Worm (Caenorhabditis elegans) whole organism, L4 larva: ENCODE results near the gene F48E8.4.

Experiments
- F10B5.3 ChIP-seq: sonication (generic microtip); optimal IDR thresholded peaks from 2 replicates; lab custom pipeline; 2016; ENCODE audit warnings: mild to moderate bottlenecking, missing genetic modification characterization, missing compliant biosample characterization
- F49E8.2 ChIP-seq: sonication (generic microtip); optimal IDR thresholded peaks from 2 replicates; lab custom pipeline; 2016; ENCODE audit warnings: missing compliant biosample characterization, mild to moderate bottlenecking, missing genetic modification characterization, borderline replicate concordance
- T20F7.1 ChIP-seq: fragments of 200-800 bp; sonication (Bioruptor generic); optimal IDR thresholded peaks from 2 replicates; lab custom pipeline; 2018; ENCODE audit warnings: mild to moderate bottlenecking, missing genetic modification characterization, missing compliant biosample characterization
- Y48G9A.11 ChIP-seq: fragments of 200-800 bp; sonication (Bioruptor generic); IDR thresholded peaks from 2 replicates; pipeline ENCODE4 v1.3.6; 2022; ENCODE audit warnings: missing genetic modification reagents, missing genetic modification characterization, missing compliant biosample characterization
- Y75B8A.6 ChIP-seq: fragments of 200-800 bp; sonication (Bioruptor generic); IDR thresholded peaks from 2 replicates; pipeline ENCODE4 v1.3.6; 2022; ENCODE audit warnings: missing genetic modification reagents, missing genetic modification characterization, missing compliant biosample characterization
- aha-1 ChIP-seq: fragments of 150-350 bp; peaks from one replicate; lab custom pipeline; 2014; ENCODE audit warnings: missing biosample characterization, missing genetic modification characterization
- ama-1 ChIP-seq: fragments of 150-350 bp; optimal IDR thresholded peaks from 2 replicates; lab custom pipeline; 2014; ENCODE audit warnings: inconsistent platforms, mixed read lengths
- attf-4 ChIP-seq: sonication (generic microtip); optimal IDR thresholded peaks from 3 replicates; lab custom pipeline; 2017; ENCODE audit warnings: missing biosample characterization, missing genetic modification characterization
- ces-1 ChIP-seq: fragments of 150-350 bp; sonication (generic microtip); optimal IDR thresholded peaks from 4 replicates; lab custom pipeline; 2014; ENCODE audit warnings: missing biosample characterization, missing genetic modification reagents, missing genetic modification characterization
- ctbp-1 ChIP-seq: fragments of 200-800 bp; sonication (Bioruptor generic); IDR thresholded peaks from 2 replicates; pipeline ENCODE4 v1.3.6; 2022; ENCODE audit warnings: missing genetic modification reagents, missing genetic modification characterization, missing compliant biosample characterization
- daf-16 ChIP-seq, 3 experiments: sonication (generic microtip); optimal IDR thresholded peaks; 2 replicates each; lab custom pipeline; 2016 to 2017; ENCODE audit warnings: missing genetic modification characterization in 3 of 3, missing genetic modification reagents in 3 of 3, mild to moderate bottlenecking in 2 of 3, missing compliant biosample characterization in 2 of 3, missing biosample characterization in 1 of 3, moderate library complexity in 1 of 3
- dmd-6 ChIP-seq: fragments of 200-800 bp; sonication (Bioruptor generic); IDR thresholded peaks from 2 replicates; pipeline ENCODE4 v1.3.6; 2022; ENCODE audit warnings: missing genetic modification reagents, missing genetic modification characterization, missing compliant biosample characterization
- dmd-8 ChIP-seq: fragments of 200-800 bp; sonication (Bioruptor generic); IDR thresholded peaks from 2 replicates; pipeline ENCODE4 v1.3.6; 2022; ENCODE audit warnings: missing genetic modification characterization, missing compliant biosample characterization
- dmd-9 ChIP-seq: fragments of 200-800 bp; sonication (Bioruptor generic); IDR thresholded peaks from 2 replicates; pipeline ENCODE4 v1.3.6; 2022; ENCODE audit warnings: missing genetic modification reagents, missing genetic modification characterization, missing compliant biosample characterization
- dve-1 ChIP-seq: sonication (generic microtip); optimal IDR thresholded peaks from 2 replicates; lab custom pipeline; 2017; ENCODE audit warnings: antibody characterized with exemption, mild to moderate bottlenecking, missing genetic modification characterization, missing compliant biosample characterization; ENCODE audit not compliant: insufficient read depth
- egl-27 ChIP-seq: sonication (generic microtip); optimal IDR thresholded peaks from 3 replicates; lab custom pipeline; 2017; ENCODE audit warnings: missing biosample characterization, missing genetic modification reagents, missing genetic modification characterization
- fkh-10 ChIP-seq: fragments of 150-350 bp; optimal IDR thresholded peaks from 2 replicates; lab custom pipeline; 2014; ENCODE audit warnings: missing biosample characterization, missing genetic modification reagents, missing genetic modification characterization
- hif-1 ChIP-seq, 2 experiments: sonication (generic microtip); optimal IDR thresholded peaks; 2 replicates each; lab custom pipeline; 2016 to 2017; ENCODE audit warnings: missing compliant biosample characterization in 2 of 2, missing genetic modification characterization in 2 of 2, missing genetic modification reagents in 2 of 2, missing genotype in 2 of 2, mild to moderate bottlenecking in 1 of 2
- hlh-11 ChIP-seq: fragments of 200-800 bp; sonication (Bioruptor generic); optimal IDR thresholded peaks from 2 replicates; lab custom pipeline; 2018; ENCODE audit warnings: mild to moderate bottlenecking, missing genetic modification characterization, missing compliant biosample characterization
- hlh-30 ChIP-seq: sonication (generic microtip); optimal IDR thresholded peaks from 2 replicates; lab custom pipeline; 2017; ENCODE audit warnings: antibody characterized with exemption, mild to moderate bottlenecking, missing genetic modification characterization, missing compliant biosample characterization; ENCODE audit not compliant: insufficient read depth
- hmg-1.1 ChIP-seq: fragments of 200-800 bp; sonication (Bioruptor generic); IDR thresholded peaks from 2 replicates; pipeline ENCODE4 v1.3.6; 2022; ENCODE audit warnings: missing genetic modification reagents, missing genetic modification characterization, missing compliant biosample characterization
- jun-1 ChIP-seq: fragments of 150-350 bp; optimal IDR thresholded peaks from 2 replicates; lab custom pipeline; 2014; ENCODE audit warnings: missing biosample characterization, missing genetic modification reagents, missing genetic modification characterization
- lin-15B ChIP-seq: fragments of 150-350 bp; sonication (generic microtip); optimal IDR thresholded peaks from 3 replicates; lab custom pipeline; 2014; ENCODE audit warnings: missing biosample characterization, missing genetic modification characterization
- lin-38 ChIP-seq: fragments of 200-800 bp; sonication (Bioruptor generic); IDR thresholded peaks from 2 replicates; pipeline ENCODE4 v1.3.6; 2022; ENCODE audit warnings: missing genetic modification reagents, missing genetic modification characterization, missing compliant biosample characterization
- lsy-2 ChIP-seq, 2 experiments: fragments of 150-350 bp in 1 of 2; sonication (generic microtip) in 1 of 2; optimal IDR thresholded peaks; 2 replicates each; lab custom pipeline; 2014 to 2017; ENCODE audit warnings: missing biosample characterization in 2 of 2, missing genetic modification characterization in 2 of 2
- mdl-1 ChIP-seq, 2 experiments: fragments of 150-350 bp in 1 of 2; sonication (generic microtip) in 1 of 2; optimal IDR thresholded peaks; 2 replicates each; lab custom pipeline; 2014 to 2017; ENCODE audit warnings: missing biosample characterization in 2 of 2, missing genetic modification characterization in 2 of 2
- mep-1 ChIP-seq: fragments of 150-350 bp; sonication (generic microtip); optimal IDR thresholded peaks from 3 replicates; lab custom pipeline; 2014; ENCODE audit warnings: missing biosample characterization, missing genetic modification characterization
- mes-2 ChIP-seq: sonication (generic microtip); optimal IDR thresholded peaks from 2 replicates; lab custom pipeline; 2016; ENCODE audit warnings: missing genotype, mild to moderate bottlenecking, missing genetic modification characterization, missing compliant biosample characterization; ENCODE audit not compliant: poor library complexity, severe bottlenecking
- mxl-3 ChIP-seq: fragments of 200-800 bp; sonication (Bioruptor generic); optimal IDR thresholded peaks from 2 replicates; lab custom pipeline; 2018; ENCODE audit warnings: mild to moderate bottlenecking, missing genetic modification characterization, missing compliant biosample characterization
- nhr-111 ChIP-seq: fragments of 200-800 bp; sonication (Bioruptor generic); optimal IDR thresholded peaks from 2 replicates; lab custom pipeline; 2018; ENCODE audit warnings: mild to moderate bottlenecking, missing genetic modification characterization, missing compliant biosample characterization
- nhr-25 ChIP-seq: sonication (generic microtip); optimal IDR thresholded peaks from 2 replicates; lab custom pipeline; 2017; ENCODE audit warnings: missing genetic modification characterization, mild to moderate bottlenecking, missing compliant biosample characterization, antibody characterized with exemption, moderate library complexity, borderline replicate concordance; ENCODE audit not compliant: insufficient read depth
- nhr-28 ChIP-seq: fragments of 150-350 bp; optimal IDR thresholded peaks from 2 replicates; lab custom pipeline; 2014; ENCODE audit warnings: missing biosample characterization, missing genetic modification characterization
- nhr-41 ChIP-seq: fragments of 200-800 bp; sonication (Bioruptor generic); IDR thresholded peaks from 2 replicates; pipeline ENCODE4 v1.3.6; 2022; ENCODE audit warnings: missing genetic modification reagents, missing genetic modification characterization, missing compliant biosample characterization
- nhr-48 ChIP-seq: sonication (generic microtip); optimal IDR thresholded peaks from 2 replicates; lab custom pipeline; 2016; ENCODE audit warnings: mild to moderate bottlenecking, missing genetic modification characterization, missing compliant biosample characterization
- nhr-6 ChIP-seq: fragments of 150-350 bp; optimal IDR thresholded peaks from 2 replicates; lab custom pipeline; 2014; ENCODE audit warnings: missing biosample characterization, missing genetic modification characterization
- nhr-77 ChIP-seq: fragments of 150-350 bp; optimal IDR thresholded peaks from 2 replicates; lab custom pipeline; 2014; ENCODE audit warnings: missing biosample characterization, missing genetic modification characterization
- php-3 ChIP-seq: fragments of 200-800 bp; sonication (Bioruptor generic); IDR thresholded peaks from 2 replicates; pipeline ENCODE4 v1.3.6; 2022; ENCODE audit warnings: missing genetic modification reagents, missing genetic modification characterization, missing compliant biosample characterization
- pqm-1 ChIP-seq: sonication (generic microtip); optimal IDR thresholded peaks from 2 replicates; lab custom pipeline; 2017; ENCODE audit warnings: missing biosample characterization, missing genetic modification characterization
- rbr-2 ChIP-seq: sonication (generic microtip); optimal IDR thresholded peaks from 2 replicates; lab custom pipeline; 2016; ENCODE audit warnings: missing genotype, missing genetic modification characterization, missing compliant biosample characterization
- skn-1 ChIP-seq: fragments of 150-350 bp; optimal IDR thresholded peaks from 2 replicates; lab custom pipeline; 2014; ENCODE audit warnings: missing biosample characterization, missing genetic modification characterization
- spr-3 ChIP-seq: fragments of 200-800 bp; sonication (Bioruptor generic); optimal IDR thresholded peaks from 2 replicates; lab custom pipeline; 2018; ENCODE audit warnings: mild to moderate bottlenecking, missing genetic modification characterization, missing compliant biosample characterization
- tra-1 ChIP-seq: fragments of 200-800 bp; sonication (Bioruptor generic); IDR thresholded peaks from 2 replicates; pipeline ENCODE4 v1.3.6; 2022; ENCODE audit warnings: missing genetic modification reagents, missing genetic modification characterization, missing compliant biosample characterization
- zfp-3 ChIP-seq: fragments of 200-800 bp; sonication (Bioruptor generic); conservative IDR thresholded peaks from 2 replicates; pipeline ENCODE4 v1.3.6; 2022; ENCODE audit warnings: missing genetic modification reagents, missing genetic modification characterization, missing compliant biosample characterization
- zip-2 ChIP-seq: fragments of 150-350 bp; optimal IDR thresholded peaks from 2 replicates; lab custom pipeline; 2014; ENCODE audit warnings: missing biosample characterization, missing genetic modification characterization

The F48E8.4 gene

DNA sequence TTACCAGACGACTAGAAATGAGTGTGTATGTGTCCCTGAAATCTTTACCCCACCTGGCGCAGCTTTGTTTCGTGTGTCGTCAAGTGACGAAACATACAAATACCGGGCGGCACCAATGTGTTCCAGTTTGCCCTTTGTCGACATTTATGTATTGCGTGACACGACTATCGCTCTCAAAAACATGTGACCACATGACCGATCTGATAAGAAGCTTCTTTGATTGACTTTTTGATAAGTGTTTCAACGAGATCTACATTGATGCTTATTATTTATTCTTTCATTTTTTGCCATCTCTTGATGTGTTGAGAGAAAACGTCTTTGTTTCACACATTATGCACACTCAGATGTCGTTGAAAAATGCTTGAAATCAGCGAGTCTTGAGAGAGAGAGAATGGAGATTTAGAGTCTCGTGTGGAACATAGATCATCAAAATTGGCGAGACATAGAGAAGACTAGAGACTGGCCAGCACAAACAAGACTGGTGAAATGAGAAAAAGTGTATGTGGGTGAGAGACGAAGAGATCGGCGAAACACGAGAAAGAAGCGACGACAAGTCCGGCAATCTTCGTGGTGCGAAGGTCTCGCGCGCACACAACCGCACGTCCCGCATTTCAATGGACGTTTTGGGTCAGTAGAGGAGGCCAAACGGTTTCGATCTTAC is 49.7 kb downstream of the F48E8.4 start (continued):
- peak; percentile 45 for TF ChIP-seq nhr-77
- TF ChIP-seq lin-15B (tag; lab: Kevin White, UChicago) = no peak
- no peak for TF ChIP-seq spr-3 (GFP tag; lab: Kevin White, UChicago)
- no peak for TF ChIP-seq egl-27 (tag; lab: Kevin White, UChicago)
- peak; percentile 33; the same call in 1 of the 2 replicates for TF ChIP-seq tra-1 (GFP tag; lab: Robert Waterston, UW)
- no peak for TF ChIP-seq F10B5.3 (tag; lab: Kevin White, UChicago)
- peak; percentile 49; the same call in 1 of the 2 replicates for TF ChIP-seq hmg-1.1 (GFP tag; lab: Robert Waterston, UW)
- TF ChIP-seq nhr-28 (tag; lab: Kevin White, UChicago) = peak; percentile 67
- TF ChIP-seq ama-1 = peak; percentile 77
- no peak for TF ChIP-seq ctbp-1 (GFP tag; lab: Robert Waterston, UW)
- TF ChIP-seq zip-2 (tag; lab: Kevin White, UChicago) = no peak
- no peak for TF ChIP-seq dmd-9
- no peak for TF ChIP-seq attf-4 (tag; lab: Kevin White, UChicago)
- TF ChIP-seq nhr-41 (GFP tag; lab: Robert Waterston, UW) = 0 out of 2 replicates have a peak, but pooled peaks have one; percentile 30
- TF ChIP-seq nhr-111 (GFP tag; lab: Kevin White, UChicago) = no peak

DNA sequence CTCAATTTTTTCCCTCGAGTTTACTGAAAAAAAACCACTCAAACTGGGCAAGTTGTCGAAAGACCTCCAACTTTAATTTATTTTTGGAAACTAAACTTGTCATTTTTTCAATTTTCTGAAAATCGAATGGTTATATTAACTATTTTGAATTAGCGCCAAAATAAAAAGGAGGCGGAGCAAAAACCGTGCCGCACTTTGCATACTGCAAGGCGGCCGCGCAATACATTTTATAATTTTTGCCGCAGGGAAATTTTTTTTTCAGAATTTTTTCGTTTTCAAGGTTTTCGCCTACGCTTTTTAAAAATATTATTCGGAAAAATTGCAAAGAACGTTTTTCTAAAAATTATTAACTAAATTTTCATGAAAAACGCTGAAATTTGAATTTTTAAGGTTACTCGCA is 50.3 kb downstream of the F48E8.4 start:
- peak; percentile 25 for TF ChIP-seq lin-38
- peak; percentile 68 for TF ChIP-seq aha-1 (tag; lab: Kevin White, UChicago)
- peak; percentile 37 for TF ChIP-seq mes-2
- TF ChIP-seq Y48G9A.11 = peak; percentile 81
- TF ChIP-seq dve-1 (tag; lab: Kevin White, UChicago) = no peak
- peak; percentile 30 for TF ChIP-seq F49E8.2

ce11 chrIII:5504164-5504563 is 50.8 kb downstream of the F48E8.4 start:
- no peak for TF ChIP-seq Y75B8A.6
- TF ChIP-seq T20F7.1 (GFP tag; lab: Kevin White, UChicago) = peak; percentile 19
- TF ChIP-seq jun-1 (tag; lab: Kevin White, UChicago) = no peak
- no peak for TF ChIP-seq skn-1 (tag; lab: Kevin White, UChicago)
- TF ChIP-seq dmd-6 (GFP tag; lab: Robert Waterston, UW) = peak; percentile 13; the same call in 1 of the 2 replicates
- TF ChIP-seq nhr-28 (tag; lab: Kevin White, UChicago) = peak; percentile 43
- no peak for TF ChIP-seq dmd-8 (GFP tag; lab: Robert Waterston, UW)
- TF ChIP-seq fkh-10 (GFP tag; lab: Kevin White, UChicago) = peak; percentile 30
- peak; percentile 35 for TF ChIP-seq nhr-6 (tag; lab: Kevin White, UChicago)
- peak; percentile 20 for TF ChIP-seq mep-1 (tag; lab: Kevin White, UChicago)
- TF ChIP-seq zfp-3 (GFP tag; lab: Robert Waterston, UW) = 0 out of 2 replicates have a peak, but pooled peaks have one; percentile 7
- TF ChIP-seq nhr-41 (GFP tag; lab: Robert Waterston, UW) = no peak
- TF ChIP-seq mxl-3 = peak; percentile 35
- TF ChIP-seq aha-1 (tag; lab: Kevin White, UChicago) = peak; percentile 54
- peak in 1 of 2 experiments; percentile 41 for TF ChIP-seq mdl-1 (tag; optimal IDR thresholded peaks at IDR 0.05; lab: Kevin White, UChicago)
- peak; percentile 66 for TF ChIP-seq hlh-11 (tag; lab: Kevin White, UChicago)
- peak; percentile 36; the same call in 1 of the 2 replicates for TF ChIP-seq hmg-1.1 (GFP tag; lab: Robert Waterston, UW)
- TF ChIP-seq mes-2 = peak; percentile 46
- TF ChIP-seq lsy-2 (tag; optimal IDR thresholded peaks at IDR 0.05; lab: Kevin White, UChicago) = peak in 1 of 2 experiments; percentile 75
- TF ChIP-seq nhr-48 (tag; lab: Kevin White, UChicago) = no peak
- TF ChIP-seq ces-1 (GFP tag; lab: Kevin White, UChicago) = peak; percentile 43
- no peak for TF ChIP-seq daf-16 (GFP tag; optimal IDR thresholded peaks at IDR 0.05; lab: Kevin White, UChicago)
- TF ChIP-seq daf-16 (tag; optimal IDR thresholded peaks at IDR 0.05; lab: Kevin White, UChicago) = peak; percentile 34
- peak in 1 of 2 experiments; percentile 14 for TF ChIP-seq hif-1 (tag; optimal IDR thresholded peaks at IDR 0.05; lab: Kevin White, UChicago)
- peak; percentile 77 for TF ChIP-seq dve-1 (tag; lab: Kevin White, UChicago)
- TF ChIP-seq rbr-2 (tag; lab: Kevin White, UChicago) = peak; percentile 36
- 0 out of 2 replicates have a peak, but pooled peaks have one; percentile 40 for TF ChIP-seq php-3
- TF ChIP-seq hlh-30 = peak; percentile 52
- peak; percentile 31 for TF ChIP-seq pqm-1 (tag; lab: Kevin White, UChicago)
- peak; percentile 56 for TF ChIP-seq nhr-25 (tag; lab: Kevin White, UChicago)
- TF ChIP-seq lin-38 = no peak
- peak; percentile 83 for TF ChIP-seq ama-1
- TF ChIP-seq ctbp-1 (GFP tag; lab: Robert Waterston, UW) = peak; percentile 43; the same call in 1 of the 2 replicates
